Fruit fly (Drosophila melanogaster): ENCODE data around the gene Hpd.
A peak's percentile ranks its signal among the peaks of the same experiment; 100 is the strongest.

Hpd gene

DNA sequence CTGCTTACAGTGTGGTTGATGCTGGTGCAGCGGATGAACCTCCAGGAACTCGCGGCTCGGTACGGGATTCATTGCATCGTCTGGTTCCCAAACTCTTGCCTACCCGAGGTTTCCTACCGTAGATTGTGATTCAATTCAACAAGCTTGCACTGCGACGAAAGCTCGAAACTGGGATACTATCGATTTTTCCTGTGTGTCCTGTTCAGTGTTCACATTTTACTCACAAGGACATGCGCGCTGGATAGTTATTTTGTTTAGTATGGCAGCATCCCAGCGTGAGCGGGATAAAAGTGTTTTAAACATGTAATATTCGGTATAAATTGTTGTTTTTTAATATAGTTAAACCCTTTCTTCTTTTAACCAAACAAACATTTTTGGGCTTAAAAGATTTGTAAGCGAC, 13.8 kb downstream of the Hpd start, which contains the start of gene CG5282:
Gene CG5282 (minus strand): TSS at position 184 of the 400 bp plus-strand sequence.
- TF ChIP-seq D1 (tag; optimal IDR thresholded peaks at IDR 0.05): no peak

DNA sequence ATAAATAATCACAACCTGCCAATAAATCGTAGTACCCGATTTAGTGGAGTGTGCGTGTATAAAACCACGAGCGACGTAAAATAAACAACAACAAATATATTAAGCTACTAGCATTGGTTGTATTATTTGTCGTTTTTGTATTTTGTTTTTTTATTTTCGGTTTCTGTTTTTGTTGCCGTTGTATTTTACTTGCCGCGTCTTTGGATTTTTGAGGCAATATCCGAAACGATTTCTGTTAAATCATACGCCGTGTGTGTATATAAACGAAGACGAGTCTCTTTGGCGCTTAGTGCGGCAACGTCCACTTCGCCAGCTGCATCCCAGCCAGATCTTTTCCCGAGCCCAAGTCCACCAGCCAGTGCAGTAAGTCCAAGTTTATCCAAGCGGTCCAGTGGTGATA, 26.4 kb downstream of the Hpd start, which contains the start of gene zye:
Gene zye (plus strand): TSS at position 301 of the 400 bp plus-strand sequence.
- TF ChIP-seq CG8159 (tag; optimal IDR thresholded peaks at IDR 0.05) (no peak), Pif1A (GFP tag; optimal IDR thresholded peaks at IDR 0.05) (no peak), CG15710 (tag; optimal IDR thresholded peaks at IDR 0.05) (no peak), fd96Ca (GFP tag; IDR thresholded peaks at IDR 0.05) (no peak), rn (GFP tag; IDR thresholded peaks at IDR 0.05) (no peak), Pif1B (GFP tag; optimal IDR thresholded peaks at IDR 0.05) (no peak), CG9948 (tag; optimal IDR thresholded peaks at IDR 0.05) (no peak), D1 (tag; optimal IDR thresholded peaks at IDR 0.05) (no peak), Snoo (tag; optimal IDR thresholded peaks at IDR 0.05) (no peak), CG32121 (GFP tag; IDR thresholded peaks at IDR 0.05) (no peak), CG10348 (GFP tag; IDR thresholded peaks at IDR 0.05) (no peak), gl (tag; optimal IDR thresholded peaks at IDR 0.05) (no peak), CG4496 (GFP tag; IDR thresholded peaks at IDR 0.05) (no peak), Ets98B (GFP tag; IDR thresholded peaks at IDR 0.05) (no peak), CG12605 (GFP tag; IDR thresholded peaks at IDR 0.05) (no peak)

DNA sequence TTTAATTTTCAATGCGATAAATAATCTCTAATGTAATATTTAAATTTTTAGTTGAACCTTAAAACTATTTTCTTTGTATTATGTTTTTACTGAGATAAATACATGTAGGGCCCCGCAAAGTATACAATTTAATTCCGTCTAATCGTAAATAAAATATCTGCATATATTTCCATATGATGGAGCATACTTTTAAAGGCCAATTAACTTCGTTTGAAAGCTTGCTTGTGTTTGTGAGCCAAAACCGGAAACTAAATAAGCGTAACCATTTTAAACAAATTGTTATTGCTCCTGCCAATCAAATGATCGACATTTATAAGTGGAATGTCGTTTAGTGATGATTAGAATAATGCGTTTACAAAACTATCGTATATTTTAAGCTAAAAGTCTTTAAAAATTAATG, 28.9 kb downstream of the Hpd start:
- TF ChIP-seq CG8159 (tag; optimal IDR thresholded peaks at IDR 0.05) (no peak), CG17806 (tag; optimal IDR thresholded peaks at IDR 0.05) (no peak), CG12605 (GFP tag; IDR thresholded peaks at IDR 0.05) (no peak), CG10348 (GFP tag; IDR thresholded peaks at IDR 0.05) (no peak), CG32121 (GFP tag; IDR thresholded peaks at IDR 0.05) (no peak), CG13204 (GFP tag; optimal IDR thresholded peaks at IDR 0.05) (no peak), Ets98B (GFP tag; IDR thresholded peaks at IDR 0.05) (no peak), Pif1B (GFP tag; optimal IDR thresholded peaks at IDR 0.05) (no peak), CG9948 (tag; optimal IDR thresholded peaks at IDR 0.05) (no peak), CG15710 (tag; optimal IDR thresholded peaks at IDR 0.05) (no peak), Snoo (tag; optimal IDR thresholded peaks at IDR 0.05) (no peak), fd96Ca (GFP tag; IDR thresholded peaks at IDR 0.05) (no peak), D1 (tag; optimal IDR thresholded peaks at IDR 0.05) (no peak), CG4496 (GFP tag; IDR thresholded peaks at IDR 0.05) (no peak), CG14655 (GFP tag; optimal IDR thresholded peaks at IDR 0.05) (no peak), CG34367 (tag; optimal IDR thresholded peaks at IDR 0.05) (no peak), rn (GFP tag; IDR thresholded peaks at IDR 0.05) (no peak), EcR (GFP tag; optimal IDR thresholded peaks at IDR 0.05) (no peak), CG8301 (tag; optimal IDR thresholded peaks at IDR 0.05) (no peak), Pif1A (GFP tag; optimal IDR thresholded peaks at IDR 0.05) (no peak)

DNA sequence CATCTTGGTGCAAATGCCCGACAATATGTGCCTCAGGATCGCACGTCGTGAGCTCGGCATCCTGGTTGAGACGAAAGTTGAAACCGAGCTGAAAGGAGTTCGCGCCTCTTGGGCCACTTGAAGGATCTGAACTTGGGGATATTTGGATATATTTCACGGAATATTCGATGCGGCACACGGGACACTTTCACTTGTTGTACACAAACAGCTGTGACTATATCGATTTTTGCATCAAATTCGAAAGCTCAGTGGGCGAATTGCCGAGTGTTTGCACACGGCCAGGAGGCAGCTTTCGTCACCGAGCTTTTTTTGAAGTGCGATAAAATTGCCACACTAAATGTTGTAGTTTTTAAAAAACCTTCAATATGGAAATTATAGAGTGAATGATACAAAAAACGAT, 29.3 kb downstream of the Hpd start, which contains the start of gene CG13248:
Gene CG13248 (minus strand): TSS at position 222 of the 400 bp plus-strand sequence.
- TF ChIP-seq CG4496 (GFP tag; IDR thresholded peaks at IDR 0.05): no peak
- no peak for TF ChIP-seq CG8301 (tag; optimal IDR thresholded peaks at IDR 0.05)
- no peak for TF ChIP-seq CG32121 (GFP tag; IDR thresholded peaks at IDR 0.05)
- no peak for TF ChIP-seq CG34367 (tag; optimal IDR thresholded peaks at IDR 0.05)
- no peak for TF ChIP-seq Snoo (tag; optimal IDR thresholded peaks at IDR 0.05)
- TF ChIP-seq CG10348 (GFP tag; IDR thresholded peaks at IDR 0.05): no peak
- TF ChIP-seq fd96Ca (GFP tag; IDR thresholded peaks at IDR 0.05): no peak
- no peak for TF ChIP-seq CG12605 (GFP tag; IDR thresholded peaks at IDR 0.05)
- no peak for TF ChIP-seq Pif1A (GFP tag; optimal IDR thresholded peaks at IDR 0.05)

DNA sequence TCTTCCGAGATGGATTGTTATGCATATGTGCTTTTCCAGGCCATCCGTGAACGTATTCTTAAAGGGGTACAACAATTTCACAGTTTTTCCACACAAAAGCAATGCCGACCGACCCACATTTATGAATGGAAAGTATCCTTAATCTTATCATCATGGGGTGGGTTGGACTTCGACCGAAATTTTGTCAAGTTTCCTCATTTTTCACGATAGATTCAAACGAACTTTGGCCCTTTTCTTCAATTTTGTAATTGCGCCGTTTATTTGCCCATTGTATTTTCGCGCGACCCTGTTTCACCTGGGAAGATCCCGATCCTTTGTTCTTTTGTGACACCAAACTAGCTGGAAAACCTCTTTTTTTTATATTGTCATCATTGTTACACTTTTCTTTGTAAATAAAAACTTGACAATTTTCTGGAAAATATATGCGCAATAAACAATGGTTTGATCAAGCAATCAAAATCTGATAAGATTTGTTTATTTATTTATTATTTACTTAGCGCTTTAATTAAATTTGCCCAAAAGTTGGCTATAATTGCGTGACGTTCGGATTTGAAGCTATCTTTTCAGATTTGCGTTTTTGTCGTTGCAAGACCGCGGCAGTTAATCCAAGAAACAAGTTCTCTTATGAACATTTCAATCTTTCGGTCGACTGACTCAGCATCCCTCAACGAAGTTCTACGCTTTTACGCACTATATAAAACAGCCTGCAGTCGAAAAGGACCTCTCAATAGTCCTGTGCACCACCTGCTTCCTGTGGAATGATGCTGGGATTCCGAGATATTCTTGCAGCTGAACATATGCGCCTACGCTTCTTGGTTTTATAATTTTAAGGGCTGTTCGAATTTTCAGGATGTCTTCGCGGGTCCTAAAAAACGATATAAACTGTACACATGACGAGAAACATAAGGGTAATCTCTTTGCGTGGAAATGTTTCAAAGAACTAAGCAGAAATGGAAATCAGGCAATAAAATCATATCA, 33.4 kb downstream of the Hpd start:
- 0 out of 3 replicates have a peak, but pooled peaks have one; percentile 15 for TF ChIP-seq CG4496 (GFP tag; IDR thresholded peaks at IDR 0.05)
- TF ChIP-seq CG12605 (GFP tag; IDR thresholded peaks at IDR 0.05): no peak

DNA sequence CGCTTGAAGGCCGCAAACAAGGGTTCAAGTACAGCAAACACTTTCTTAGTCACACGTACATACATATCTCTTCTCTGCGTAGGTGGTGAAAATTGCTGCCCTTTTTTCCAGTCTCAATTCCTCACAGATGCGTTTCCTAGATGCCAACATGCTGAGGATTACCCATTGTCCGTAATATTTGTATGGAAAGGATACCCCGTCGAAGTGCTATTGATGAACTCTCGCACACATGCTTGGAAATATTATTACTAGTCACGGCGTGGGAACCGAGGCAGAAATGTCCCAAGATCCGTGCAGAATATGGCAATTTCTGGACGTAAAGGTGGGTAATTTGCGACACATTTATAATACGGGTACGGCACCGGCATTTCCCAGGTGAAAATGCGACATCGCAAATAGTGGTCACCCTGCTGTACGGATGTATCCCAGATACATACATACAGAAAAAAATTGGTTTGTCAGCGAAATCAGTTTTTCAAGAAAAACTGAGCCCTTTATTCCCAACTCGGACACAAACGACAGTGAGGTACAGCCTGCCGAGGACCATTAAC, 34.3 kb downstream of the Hpd start:
- TF ChIP-seq CG8301 (tag; optimal IDR thresholded peaks at IDR 0.05): no peak
- TF ChIP-seq CG13204 (GFP tag; optimal IDR thresholded peaks at IDR 0.05): no peak
- TF ChIP-seq Ets98B (GFP tag; IDR thresholded peaks at IDR 0.05): no peak
- no peak for TF ChIP-seq CG9948 (tag; optimal IDR thresholded peaks at IDR 0.05)
- no peak for TF ChIP-seq CG14655 (GFP tag; optimal IDR thresholded peaks at IDR 0.05)
- TF ChIP-seq CG15710 (tag; optimal IDR thresholded peaks at IDR 0.05): no peak

DNA sequence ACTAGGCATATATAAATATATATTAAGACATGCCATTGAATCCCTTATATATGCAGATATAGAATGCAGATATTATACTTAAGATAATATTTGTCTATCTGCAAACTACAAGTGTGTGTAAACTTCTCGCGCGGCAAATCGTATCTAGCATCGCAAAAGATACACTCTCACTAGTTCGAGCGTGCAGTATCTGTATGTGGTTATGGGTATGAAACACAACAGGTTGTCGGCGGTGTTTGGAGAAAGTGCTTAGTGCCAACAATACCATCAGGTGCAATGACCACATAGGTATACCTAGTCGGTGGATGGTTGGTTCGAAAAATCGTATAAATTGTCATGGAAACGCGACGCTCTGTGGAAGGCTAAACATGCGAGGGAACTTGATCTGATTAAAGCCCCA, 35.2 kb downstream of the Hpd start:
- TF ChIP-seq EcR (GFP tag; optimal IDR thresholded peaks at IDR 0.05): no peak
- no peak for TF ChIP-seq CG17806 (tag; optimal IDR thresholded peaks at IDR 0.05)
- TF ChIP-seq CG15710 (tag; optimal IDR thresholded peaks at IDR 0.05): no peak
